Fruit fly (Drosophila melanogaster): Measurements from ENCODE around the gene CG12637.
A peak's percentile ranks its signal among the peaks of the same experiment; 100 is the strongest.

Gene CG12637

DNA sequence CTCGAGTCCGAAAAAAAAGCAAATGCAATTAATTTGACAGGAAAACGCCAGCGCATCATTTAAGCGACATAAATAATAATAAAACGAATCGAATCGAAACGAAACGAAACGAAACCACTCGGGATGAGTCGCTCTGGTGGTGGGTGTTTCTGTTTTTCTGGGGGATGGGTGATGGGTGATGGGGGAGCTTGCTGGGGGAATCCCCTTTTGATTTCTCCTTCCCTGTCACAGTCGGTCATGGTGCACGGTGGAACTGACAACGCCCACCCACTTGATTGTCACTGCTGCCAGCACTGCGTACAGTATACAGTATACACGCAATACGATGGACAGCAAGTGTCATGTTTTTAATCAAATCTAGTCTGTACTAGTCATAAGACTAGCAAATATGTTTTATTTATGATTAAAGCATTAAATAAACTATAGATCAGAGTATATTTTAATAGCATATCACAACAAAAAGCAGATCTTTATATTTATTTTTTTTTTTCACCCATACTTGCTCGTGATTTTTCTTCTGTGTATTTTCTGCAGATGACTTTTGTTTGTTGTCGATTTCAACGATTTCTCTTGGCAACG lies 48.7 kb upstream of the CG12637 start (continued):
- no peak for TF ChIP-seq CG10431 (GFP tag; optimal IDR thresholded peaks at IDR 0.05)
- no peak for TF ChIP-seq Ada2b (GFP tag; IDR thresholded peaks at IDR 0.05)
- TF ChIP-seq phol (tag; optimal IDR thresholded peaks at IDR 0.05): peak; percentile 39
- peak; percentile 32; the same call in 1 of the 2 replicates for TF ChIP-seq Xrp1 (GFP tag; IDR thresholded peaks at IDR 0.05)
- no peak for TF ChIP-seq B-H1 (GFP tag; IDR thresholded peaks at IDR 0.05)
- no peak for TF ChIP-seq chm (GFP tag; IDR thresholded peaks at IDR 0.05)
- no peak for TF ChIP-seq Nf-YC (tag; optimal IDR thresholded peaks at IDR 0.05)
- peak; percentile 27 for TF ChIP-seq fd96Cb (tag; optimal IDR thresholded peaks at IDR 0.05)
- 0 out of 2 replicates have a peak, but pooled peaks have one; percentile 28 for TF ChIP-seq HLH3B (GFP tag; IDR thresholded peaks at IDR 0.05)
- no peak for TF ChIP-seq ro (GFP tag; IDR thresholded peaks at IDR 0.05)
- TF ChIP-seq ttk (GFP tag; IDR thresholded peaks at IDR 0.05): no peak
- no peak for TF ChIP-seq Drgx (GFP tag; IDR thresholded peaks at IDR 0.05)
- TF ChIP-seq CG2712 (tag; optimal IDR thresholded peaks at IDR 0.05): peak; percentile 4
- peak; percentile 2 for TF ChIP-seq Ssrp (tag; optimal IDR thresholded peaks at IDR 0.05)
- TF ChIP-seq CG12155 (GFP tag; optimal IDR thresholded peaks at IDR 0.05): no peak
- no peak for TF ChIP-seq D19A (tag; optimal IDR thresholded peaks at IDR 0.05)
- TF ChIP-seq Lim3 (GFP tag; IDR thresholded peaks at IDR 0.05): no peak
- TF ChIP-seq CG2120 (GFP tag; optimal IDR thresholded peaks at IDR 0.05): no peak
- TF ChIP-seq MBD-R2 (GFP tag; IDR thresholded peaks at IDR 0.05): no peak
- peak; percentile 25 for TF ChIP-seq PHDP (tag; optimal IDR thresholded peaks at IDR 0.05)
- TF ChIP-seq Ptx1 (GFP tag; IDR thresholded peaks at IDR 0.05): 0 out of 2 replicates have a peak, but pooled peaks have one; percentile 21
- peak; percentile 12 for TF ChIP-seq bcd (GFP tag; optimal IDR thresholded peaks at IDR 0.05)
- peak; percentile 41; the same call in 1 of the 3 replicates for TF ChIP-seq row (GFP tag; IDR thresholded peaks at IDR 0.05)
- TF ChIP-seq CG8478 (optimal IDR thresholded peaks at IDR 0.05): no peak
- TF ChIP-seq CG15601 (tag; optimal IDR thresholded peaks at IDR 0.05): no peak
- TF ChIP-seq rib (GFP tag; IDR thresholded peaks at IDR 0.05): no peak
- no peak for TF ChIP-seq yki (optimal IDR thresholded peaks at IDR 0.05)
- TF ChIP-seq CG31441 (GFP tag; IDR thresholded peaks at IDR 0.05): peak; percentile 34; the same call in 1 of the 2 replicates
- no peak for TF ChIP-seq Spps (tag; optimal IDR thresholded peaks at IDR 0.05)
- TF ChIP-seq seq (GFP tag; IDR thresholded peaks at IDR 0.05): no peak
- TF ChIP-seq Asciz (GFP tag; optimal IDR thresholded peaks at IDR 0.05): no peak
- TF ChIP-seq CG31388 (GFP tag; optimal IDR thresholded peaks at IDR 0.05): no peak
- no peak for TF ChIP-seq CG15073 (GFP tag; optimal IDR thresholded peaks at IDR 0.05)
- TF ChIP-seq CG13894 (tag; optimal IDR thresholded peaks at IDR 0.05): no peak
- TF ChIP-seq eve (GFP tag; optimal IDR thresholded peaks at IDR 0.05): peak in 1 of 2 experiments; percentile 24
- no peak for TF ChIP-seq NfI (GFP tag; optimal IDR thresholded peaks at IDR 0.05)
- no peak for TF ChIP-seq CG12104 (GFP tag; optimal IDR thresholded peaks at IDR 0.05)
- TF ChIP-seq ara (GFP tag; IDR thresholded peaks at IDR 0.05): no peak
- no peak for TF ChIP-seq HmgD (GFP tag; optimal IDR thresholded peaks at IDR 0.05)
- TF ChIP-seq ci (GFP tag; IDR thresholded peaks at IDR 0.05): 0 out of 3 replicates have a peak, but pooled peaks have one; percentile 29
- no peak for TF ChIP-seq CG15011 (GFP tag; optimal IDR thresholded peaks at IDR 0.05)
- TF ChIP-seq CG11398 (GFP tag; optimal IDR thresholded peaks at IDR 0.05): no peak
- TF ChIP-seq sob (GFP tag; IDR thresholded peaks at IDR 0.05): no peak
- TF ChIP-seq so (GFP tag; IDR thresholded peaks at IDR 0.05): no peak
- TF ChIP-seq abd-A (tag; optimal IDR thresholded peaks at IDR 0.05): peak; percentile 8
- TF ChIP-seq nmo (GFP tag; optimal IDR thresholded peaks at IDR 0.05): peak; percentile 20
- no peak for TF ChIP-seq bab2 (GFP tag; optimal IDR thresholded peaks at IDR 0.05)
- peak; percentile 3 for TF ChIP-seq Xbp1 (GFP tag; optimal IDR thresholded peaks at IDR 0.05)
- no peak for TF ChIP-seq pzg (GFP tag; optimal IDR thresholded peaks at IDR 0.05)
- no peak for TF ChIP-seq pros (GFP tag; optimal IDR thresholded peaks at IDR 0.05)
- TF ChIP-seq CG11560 (tag; IDR thresholded peaks at IDR 0.05): no peak
- no peak for TF ChIP-seq CG10462 (GFP tag; optimal IDR thresholded peaks at IDR 0.05)
